Worm (Caenorhabditis elegans): Measurements from ENCODE around the gene plp-1.

The plp-1 gene

DNA sequence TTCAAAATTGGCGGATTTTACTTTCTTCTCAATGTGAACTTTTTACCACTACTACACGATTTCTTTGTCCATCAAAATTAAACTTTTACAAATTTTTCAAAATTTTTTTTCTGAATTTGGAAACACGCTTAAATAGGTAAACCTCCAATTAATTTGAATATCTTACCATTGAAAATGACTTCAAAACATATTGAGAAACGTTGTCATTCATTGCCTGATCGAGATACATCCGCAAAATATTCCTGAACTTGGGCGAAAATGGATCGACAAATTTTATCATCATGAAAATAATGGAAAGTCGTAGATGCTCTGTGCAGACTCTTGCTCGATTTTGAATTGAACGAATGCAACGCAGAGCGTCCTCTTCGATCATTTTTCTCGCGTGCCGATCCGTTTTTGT lies 13.7 kb downstream of the plp-1 start:
- TF ChIP-seq pha-4 (tag; optimal IDR thresholded peaks at IDR 0.05) (no peak), unc-62 (GFP tag; optimal IDR thresholded peaks at IDR 0.05) (no peak), unc-39 (tag; optimal IDR thresholded peaks at IDR 0.05) (no peak), M03D4.4 (tag; optimal IDR thresholded peaks at IDR 0.05) (no peak), unc-120 (tag; optimal IDR thresholded peaks at IDR 0.05; ENCODE audit: poor library complexity, severe bottlenecking) (no peak), mab-5 (tag; optimal IDR thresholded peaks at IDR 0.05) (no peak), lin-13 (tag; optimal IDR thresholded peaks at IDR 0.05) (no peak), nhr-12 (tag; optimal IDR thresholded peaks at IDR 0.05) (no peak)

DNA sequence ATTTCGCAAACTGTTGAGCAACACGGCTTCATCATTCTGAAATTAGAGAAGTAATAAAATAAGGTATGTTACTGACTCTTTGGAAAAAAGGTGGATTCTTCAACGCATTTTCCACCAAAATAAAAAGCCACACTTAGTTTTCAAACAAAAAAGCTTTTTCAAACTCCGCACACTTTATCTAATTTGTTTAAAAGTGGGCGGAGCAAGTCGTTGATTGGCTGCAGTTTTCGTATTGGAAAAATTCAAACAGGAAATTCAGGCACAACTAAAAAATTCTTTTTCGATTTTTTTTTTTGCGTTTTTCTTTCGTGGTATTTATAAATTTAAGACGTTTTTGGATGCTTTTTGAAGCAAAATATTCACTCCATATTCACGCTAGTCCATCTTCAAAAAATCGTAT lies 17.3 kb downstream of the plp-1 start:
- TF ChIP-seq mab-5 (tag; optimal IDR thresholded peaks at IDR 0.05) = no peak
- no peak for TF ChIP-seq ztf-11 (tag; optimal IDR thresholded peaks at IDR 0.05)

DNA sequence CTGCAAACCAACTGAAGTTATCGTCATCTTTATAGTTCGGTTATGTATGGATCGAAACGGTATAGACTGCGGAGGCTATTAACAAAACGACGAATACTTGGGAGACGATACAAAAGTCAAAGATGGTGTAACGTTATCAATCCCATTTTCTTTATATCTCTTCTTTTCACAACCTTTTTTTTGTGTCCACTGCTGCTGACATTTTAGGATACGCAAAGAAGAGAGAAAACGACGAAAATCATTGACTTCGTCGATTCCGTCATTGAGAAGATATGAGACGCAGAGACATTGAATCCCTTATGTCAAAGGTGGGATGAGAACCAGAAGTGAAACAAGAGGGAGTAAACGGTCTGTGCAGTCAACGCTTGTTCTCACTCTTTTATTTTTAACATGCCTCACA lies 18.0 kb downstream of the plp-1 start, which contains the start of gene cima-1:
Gene cima-1, plus strand, starts transcription at position 340 of the 400 bp plus-strand sequence.
- TF ChIP-seq flh-1 (GFP tag; optimal IDR thresholded peaks at IDR 0.05) (no peak), hlh-1 (tag; optimal IDR thresholded peaks at IDR 0.05) (no peak), zip-8 (tag; optimal IDR thresholded peaks at IDR 0.05) (no peak), lin-13 (tag; optimal IDR thresholded peaks at IDR 0.05) (no peak), unc-39 (tag; optimal IDR thresholded peaks at IDR 0.05) (no peak), M03D4.4 (tag; optimal IDR thresholded peaks at IDR 0.05) (no peak), pha-4 (tag; optimal IDR thresholded peaks at IDR 0.05) (no peak), nhr-2 (tag; optimal IDR thresholded peaks at IDR 0.05) (no peak), sem-2 (GFP tag; optimal IDR thresholded peaks at IDR 0.05) (no peak), lin-32 (GFP tag; optimal IDR thresholded peaks at IDR 0.05) (no peak), elt-1 (tag; optimal IDR thresholded peaks at IDR 0.05; ENCODE audit: borderline replicate concordance, insufficient read depth) (no peak), ceh-39 (tag; optimal IDR thresholded peaks at IDR 0.05) (no peak), ceh-83 (GFP tag; optimal IDR thresholded peaks at IDR 0.05) (no peak), ceh-43 (GFP tag; optimal IDR thresholded peaks at IDR 0.05) (no peak), ham-2 (GFP tag; optimal IDR thresholded peaks at IDR 0.05) (no peak), nhr-28 (tag; optimal IDR thresholded peaks at IDR 0.05) (no peak)

DNA sequence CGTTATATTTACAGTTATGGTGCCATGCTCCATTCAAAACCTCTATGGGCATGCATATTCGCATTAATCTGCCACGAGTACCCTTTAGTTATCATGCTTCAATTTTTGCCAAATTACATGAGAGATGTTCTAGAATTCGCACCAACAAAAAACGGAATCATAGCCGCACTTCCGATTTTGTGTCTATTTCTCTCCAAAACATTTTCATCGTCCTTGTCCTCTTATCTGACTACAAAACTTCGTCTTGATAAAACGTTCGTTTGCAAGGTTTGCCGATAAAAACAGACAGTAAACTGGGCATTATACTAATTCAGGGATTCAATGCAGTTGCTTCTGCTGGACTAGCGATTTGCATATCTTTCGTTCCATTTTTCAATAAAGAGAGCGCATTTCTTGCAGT lies 20.0 kb downstream of the plp-1 start:
- no peak for TF ChIP-seq blmp-1 (tag; optimal IDR thresholded peaks at IDR 0.05)
- no peak for TF ChIP-seq nhr-28 (tag; optimal IDR thresholded peaks at IDR 0.05)
- no peak for TF ChIP-seq ces-1 (GFP tag; optimal IDR thresholded peaks at IDR 0.05)
- no peak for TF ChIP-seq pha-4 (tag; optimal IDR thresholded peaks at IDR 0.05)
- no peak for TF ChIP-seq ham-2 (GFP tag; optimal IDR thresholded peaks at IDR 0.05)
- no peak for TF ChIP-seq mab-5 (tag; optimal IDR thresholded peaks at IDR 0.05)
- TF ChIP-seq flh-1 (GFP tag; optimal IDR thresholded peaks at IDR 0.05) = no peak

DNA sequence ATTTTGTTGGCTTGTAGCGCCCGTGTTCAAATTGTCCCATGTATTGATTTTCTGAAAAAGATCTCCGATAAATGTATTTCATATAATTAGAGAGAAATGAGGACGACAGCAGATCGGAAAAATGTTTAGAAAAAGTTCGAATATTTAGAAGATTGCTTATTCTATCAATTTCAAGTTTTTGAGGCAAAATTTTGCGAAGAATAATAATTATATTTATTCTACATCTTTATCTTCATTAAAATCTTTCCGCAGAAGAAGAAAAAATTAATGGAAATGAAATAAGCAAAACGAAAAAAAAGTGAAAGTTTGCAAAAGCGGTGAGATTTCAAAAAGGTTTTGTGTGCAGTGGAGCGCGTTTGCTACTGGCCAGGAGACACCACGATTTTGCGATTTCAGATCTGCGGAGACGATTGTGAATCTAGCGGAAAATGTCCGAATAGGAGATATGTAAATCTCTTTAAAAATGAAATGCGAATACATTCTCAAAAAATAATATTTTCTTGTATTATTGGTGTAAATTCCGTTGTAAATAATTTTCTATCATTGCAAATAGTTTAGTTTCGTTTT lies 21.1 kb downstream of the plp-1 start, which contains the start of gene nrde-4:
Gene nrde-4, minus strand, starts transcription at position 51 of the 567 bp plus-strand sequence.
- TF ChIP-seq lin-32 (GFP tag; optimal IDR thresholded peaks at IDR 0.05) = no peak
- peak; percentile 97 for TF ChIP-seq blmp-1 (tag; optimal IDR thresholded peaks at IDR 0.05)
- TF ChIP-seq zip-8 (tag; optimal IDR thresholded peaks at IDR 0.05) = no peak
- no peak for TF ChIP-seq pha-4 (tag; optimal IDR thresholded peaks at IDR 0.05)
- no peak for TF ChIP-seq M03D4.4 (tag; optimal IDR thresholded peaks at IDR 0.05)
- no peak for TF ChIP-seq ceh-83 (GFP tag; optimal IDR thresholded peaks at IDR 0.05)
- TF ChIP-seq bed-3 (GFP tag; optimal IDR thresholded peaks at IDR 0.05) = peak; percentile 4
- peak; percentile 86 for TF ChIP-seq mep-1 (tag; optimal IDR thresholded peaks at IDR 0.05)
- TF ChIP-seq mab-5 (tag; optimal IDR thresholded peaks at IDR 0.05) = no peak
- TF ChIP-seq unc-39 (tag; optimal IDR thresholded peaks at IDR 0.05) = no peak
- TF ChIP-seq unc-120 (tag; optimal IDR thresholded peaks at IDR 0.05; ENCODE audit: poor library complexity, severe bottlenecking) = no peak
- peak; percentile 16 for TF ChIP-seq mls-2 (tag; optimal IDR thresholded peaks at IDR 0.05)
- peak; percentile 75 for TF ChIP-seq ham-2 (GFP tag; optimal IDR thresholded peaks at IDR 0.05)
- no peak for TF ChIP-seq hlh-1 (tag; optimal IDR thresholded peaks at IDR 0.05)
- no peak for TF ChIP-seq drap-1 (GFP tag; optimal IDR thresholded peaks at IDR 0.05)
- no peak for TF ChIP-seq lin-13 (tag; optimal IDR thresholded peaks at IDR 0.05)
- peak; percentile 14 for TF ChIP-seq ceh-39 (tag; optimal IDR thresholded peaks at IDR 0.05)
- no peak for TF ChIP-seq tbx-8 (GFP tag; optimal IDR thresholded peaks at IDR 0.05)
- no peak for TF ChIP-seq flh-1 (GFP tag; optimal IDR thresholded peaks at IDR 0.05)
- peak; percentile 80 for TF ChIP-seq lsy-2 (tag; optimal IDR thresholded peaks at IDR 0.05)
- TF ChIP-seq nhr-12 (tag; optimal IDR thresholded peaks at IDR 0.05) = no peak
- no peak for TF ChIP-seq elt-3 (tag; optimal IDR thresholded peaks at IDR 0.05)
- no peak for TF ChIP-seq snpc-4 (tag; optimal IDR thresholded peaks at IDR 0.05)
- no peak for TF ChIP-seq nhr-28 (tag; optimal IDR thresholded peaks at IDR 0.05)
- TF ChIP-seq unc-62 (GFP tag; optimal IDR thresholded peaks at IDR 0.05) = no peak
- peak; percentile 34 for TF ChIP-seq ces-1 (GFP tag; optimal IDR thresholded peaks at IDR 0.05)
- TF ChIP-seq ceh-43 (GFP tag; optimal IDR thresholded peaks at IDR 0.05) = no peak
- TF ChIP-seq nhr-237 (tag; optimal IDR thresholded peaks at IDR 0.05) = peak; percentile 86
- peak; percentile 84 for TF ChIP-seq elt-1 (tag; optimal IDR thresholded peaks at IDR 0.05; ENCODE audit: borderline replicate concordance, insufficient read depth)
- no peak for TF ChIP-seq sem-2 (GFP tag; optimal IDR thresholded peaks at IDR 0.05)
- no peak for TF ChIP-seq ztf-11 (tag; optimal IDR thresholded peaks at IDR 0.05)
- peak; percentile 68 for TF ChIP-seq sptf-1 (tag; optimal IDR thresholded peaks at IDR 0.05)
- peak; percentile 30 for TF ChIP-seq cnd-1 (tag; optimal IDR thresholded peaks at IDR 0.05)
- TF ChIP-seq nhr-2 (tag; optimal IDR thresholded peaks at IDR 0.05) = no peak

All from whole organism, mixed stage, embryonic.